Worm (Caenorhabditis elegans) whole organism, young adult: ENCODE results near the gene Y17G7B.22.

Experiments used
- B0019.2 ChIP-seq: fragments of 200-800 bp; sonication (Bioruptor generic); conservative IDR thresholded peaks from 2 replicates; pipeline ENCODE4 v1.3.6; 2022; ENCODE audit warnings: missing genetic modification reagents, missing genetic modification characterization, missing compliant biosample characterization
- B0035.1 ChIP-seq: sonication (generic microtip); optimal IDR thresholded peaks from 2 replicates; lab custom pipeline; 2016; ENCODE audit warnings: missing genetic modification characterization, mild to moderate bottlenecking, missing compliant biosample characterization, missing genotype, missing genetic modification reagents
- B0336.3 ChIP-seq: fragments of 200-800 bp; sonication (Bioruptor generic); IDR thresholded peaks from 2 replicates; pipeline ENCODE4 v1.3.6; 2022; ENCODE audit warnings: missing genetic modification characterization, missing compliant biosample characterization
- F33H1.4 ChIP-seq: fragments of 200-800 bp; sonication (Bioruptor generic); IDR thresholded peaks from 2 replicates; pipeline ENCODE4 v1.3.6; 2022; ENCODE audit warnings: missing genetic modification reagents, missing genetic modification characterization, missing compliant biosample characterization
- F49E8.2 ChIP-seq: sonication (generic microtip); optimal IDR thresholded peaks from 3 replicates; lab custom pipeline; 2017; ENCODE audit warnings: missing genetic modification characterization, mild to moderate bottlenecking, missing compliant biosample characterization, antibody characterized with exemption, moderate library complexity; ENCODE audit not compliant: insufficient read depth
- F52B5.7 ChIP-seq: sonication (generic microtip); optimal IDR thresholded peaks from 2 replicates; lab custom pipeline; 2016; ENCODE audit warnings: mild to moderate bottlenecking, missing genetic modification characterization, missing compliant biosample characterization
- F57A8.1 ChIP-seq: fragments of 200-800 bp; sonication (Bioruptor generic); optimal IDR thresholded peaks from 2 replicates; lab custom pipeline; 2018; ENCODE audit warnings: mild to moderate bottlenecking, missing genetic modification characterization, moderate library complexity, missing compliant biosample characterization
- F57C9.4 ChIP-seq: sonication (generic microtip); optimal IDR thresholded peaks from 2 replicates; lab custom pipeline; 2017; ENCODE audit warnings: mild to moderate bottlenecking, missing genetic modification characterization, missing compliant biosample characterization
- K11D2.4 ChIP-seq: fragments of 200-800 bp; sonication (Bioruptor generic); IDR thresholded peaks from 2 replicates; pipeline ENCODE4 v1.3.6; 2022; ENCODE audit warnings: missing genetic modification reagents, missing genetic modification characterization, missing compliant biosample characterization
- T26A5.8 ChIP-seq: sonication (generic microtip); optimal IDR thresholded peaks from 2 replicates; lab custom pipeline; 2016; ENCODE audit warnings: missing genetic modification characterization, missing compliant biosample characterization
- Y79H2A.3 ChIP-seq: fragments of 200-800 bp; sonication (Bioruptor generic); conservative IDR thresholded peaks from 2 replicates; pipeline ENCODE4 v1.3.6; 2022; ENCODE audit warnings: missing genetic modification reagents, missing genetic modification characterization, missing compliant biosample characterization
- ama-1 ChIP-seq, 3 experiments: fragments of 150-350 bp in 1 of 3; sonication (generic microtip) in 2 of 3; optimal IDR thresholded peaks; 2 replicates each; lab custom pipeline; 2014 to 2018; ENCODE audit warnings: missing biosample characterization in 2 of 3, missing genetic modification characterization in 2 of 3, missing genetic modification reagents in 2 of 3
- aptf-2 ChIP-seq: fragments of 200-800 bp; sonication (Bioruptor generic); conservative IDR thresholded peaks from 2 replicates; pipeline ENCODE4 v1.3.6; 2022; ENCODE audit warnings: missing genetic modification reagents, missing genetic modification characterization, missing compliant biosample characterization
- ccch-3 ChIP-seq: fragments of 200-800 bp; sonication (Bioruptor generic); optimal IDR thresholded peaks from 2 replicates; lab custom pipeline; 2018; ENCODE audit warnings: mild to moderate bottlenecking, missing genetic modification characterization, missing compliant biosample characterization
- cebp-1 ChIP-seq, 2 experiments: fragments of 200-800 bp in 1 of 2; sonication (Bioruptor generic) in 1 of 2; sonication (generic microtip) in 1 of 2; IDR thresholded peaks in 1 of 2; optimal IDR thresholded peaks in 1 of 2; 2 replicates each; pipeline versions ENCODE4 v1.3.6 to Lab custom; 2017 to 2022; ENCODE audit warnings: missing compliant biosample characterization in 2 of 2, missing genetic modification characterization in 2 of 2, mild to moderate bottlenecking in 1 of 2, missing genetic modification reagents in 1 of 2, moderate library complexity in 1 of 2
- ceh-79 ChIP-seq: sonication (generic microtip); optimal IDR thresholded peaks from 2 replicates; lab custom pipeline; 2017; ENCODE audit warnings: mild to moderate bottlenecking, missing genetic modification characterization, missing compliant biosample characterization
- chd-7 ChIP-seq: sonication (generic microtip); optimal IDR thresholded peaks from 2 replicates; lab custom pipeline; 2016; ENCODE audit warnings: mild to moderate bottlenecking, missing genetic modification characterization, moderate library complexity, missing compliant biosample characterization
- ets-4 ChIP-seq: fragments of 200-800 bp; sonication (Bioruptor generic); optimal IDR thresholded peaks from 2 replicates; lab custom pipeline; 2018; ENCODE audit warnings: mild to moderate bottlenecking, missing genetic modification characterization, missing compliant biosample characterization
- him-1 ChIP-seq: sonication (generic microtip); optimal IDR thresholded peaks from 2 replicates; lab custom pipeline; 2016; ENCODE audit warnings: missing genotype, missing genetic modification reagents, missing genetic modification characterization, missing compliant biosample characterization
- hlh-26 ChIP-seq: fragments of 200-800 bp; sonication (Bioruptor generic); conservative IDR thresholded peaks from 2 replicates; pipeline ENCODE4 v1.3.6; 2022; ENCODE audit warnings: missing genetic modification reagents, missing genetic modification characterization, missing compliant biosample characterization
- let-526 ChIP-seq: fragments of 200-800 bp; sonication (Bioruptor generic); IDR thresholded peaks from 2 replicates; pipeline ENCODE4 v1.3.6; 2022; ENCODE audit warnings: missing genetic modification reagents, missing genetic modification characterization, missing compliant biosample characterization
- let-607 ChIP-seq, 2 experiments: fragments of 200-800 bp in 1 of 2; sonication (Bioruptor generic) in 1 of 2; sonication (generic microtip) in 1 of 2; optimal IDR thresholded peaks; 2 replicates each; lab custom pipeline; 2016 to 2018; ENCODE audit warnings: mild to moderate bottlenecking in 2 of 2, missing compliant biosample characterization in 2 of 2, missing genetic modification characterization in 2 of 2, moderate library complexity in 2 of 2, missing genotype in 1 of 2
- madf-3 ChIP-seq: fragments of 200-800 bp; sonication (Bioruptor generic); IDR thresholded peaks from 2 replicates; pipeline ENCODE4 v1.3.6; 2022; ENCODE audit warnings: missing genetic modification reagents, missing genetic modification characterization, missing compliant biosample characterization
- madf-6 ChIP-seq: fragments of 200-800 bp; sonication (Bioruptor generic); IDR thresholded peaks from 2 replicates; pipeline ENCODE4 v1.3.6; 2022; ENCODE audit warnings: missing genetic modification reagents, missing genetic modification characterization, missing compliant biosample characterization
- nhr-27 ChIP-seq: fragments of 200-800 bp; sonication (Bioruptor generic); optimal IDR thresholded peaks from 2 replicates; lab custom pipeline; 2018; ENCODE audit warnings: mild to moderate bottlenecking, missing genetic modification characterization, moderate library complexity, missing compliant biosample characterization
- rcor-1 ChIP-seq: fragments of 200-800 bp; sonication (Bioruptor generic); IDR thresholded peaks from 2 replicates; pipeline ENCODE4 v1.3.6; 2022; ENCODE audit warnings: missing genetic modification reagents, missing genetic modification characterization, missing compliant biosample characterization
- repo-1 ChIP-seq: sonication (generic microtip); optimal IDR thresholded peaks from 2 replicates; lab custom pipeline; 2017; ENCODE audit warnings: mild to moderate bottlenecking, missing genetic modification characterization, missing compliant biosample characterization
- tbx-9 ChIP-seq: sonication (generic microtip); optimal IDR thresholded peaks from 2 replicates; lab custom pipeline; 2016; ENCODE audit warnings: borderline replicate concordance, missing genetic modification characterization, inconsistent platforms, missing compliant biosample characterization
- tlf-1 ChIP-seq: fragments of 200-800 bp; sonication (Bioruptor generic); optimal IDR thresholded peaks from 2 replicates; lab custom pipeline; 2018; ENCODE audit warnings: mild to moderate bottlenecking, missing genetic modification characterization, missing compliant biosample characterization
- zim-3 ChIP-seq: sonication (generic microtip); optimal IDR thresholded peaks from 2 replicates; lab custom pipeline; 2017; ENCODE audit warnings: mild to moderate bottlenecking, missing genetic modification characterization, moderate library complexity, missing compliant biosample characterization
- ztf-22 ChIP-seq: fragments of 200-800 bp; sonication (Bioruptor generic); optimal IDR thresholded peaks from 2 replicates; lab custom pipeline; 2018; ENCODE audit warnings: mild to moderate bottlenecking, missing genetic modification characterization, moderate library complexity, missing compliant biosample characterization
- ztf-26 ChIP-seq: sonication (generic microtip); optimal IDR thresholded peaks from 2 replicates; lab custom pipeline; 2017; ENCODE audit warnings: missing genetic modification characterization, missing compliant biosample characterization
- ztf-28 ChIP-seq: fragments of 200-800 bp; sonication (Bioruptor generic); IDR thresholded peaks from 2 replicates; pipeline ENCODE4 v1.3.6; 2022; ENCODE audit warnings: missing genetic modification reagents, missing genetic modification characterization, missing compliant biosample characterization
- ztf-6 ChIP-seq: fragments of 200-800 bp; sonication (Bioruptor generic); IDR thresholded peaks from 2 replicates; pipeline ENCODE4 v1.3.6; 2022; ENCODE audit warnings: missing genetic modification reagents, missing genetic modification characterization, missing compliant biosample characterization

The Y17G7B.22 gene

DNA sequence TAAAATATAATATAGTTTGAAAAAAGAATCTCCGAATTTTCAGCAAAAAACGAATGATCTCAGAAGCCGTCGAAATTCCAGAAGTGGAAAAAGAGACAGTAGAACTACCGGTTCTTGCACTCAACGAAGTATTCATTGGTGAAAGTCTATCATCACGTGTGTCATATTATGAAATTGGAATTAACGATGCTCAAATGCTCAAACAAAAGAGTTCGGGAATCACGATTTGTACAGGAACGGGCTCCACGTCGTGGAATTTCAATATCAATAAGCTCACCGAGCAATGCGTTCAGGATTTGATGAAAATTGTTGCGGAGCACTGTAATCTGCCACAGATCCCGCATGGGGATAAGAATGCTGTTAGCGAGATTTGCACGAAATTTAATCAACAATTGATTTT lies 9.5 kb upstream of the Y17G7B.22 start (continued):
- TF ChIP-seq ceh-79 (tag; lab: Kevin White, UChicago) (peak; percentile 25), madf-6 (GFP tag; lab: Robert Waterston, UW) (peak; percentile 17; the same call in 1 of the 2 replicates), F49E8.2 (tag; lab: Kevin White, UChicago) (no peak), Y79H2A.3 (GFP tag; lab: Robert Waterston, UW) (no peak), F33H1.4 (GFP tag; lab: Robert Waterston, UW) (no peak), B0019.2 (no peak), T26A5.8 (tag; lab: Kevin White, UChicago) (no peak), B0035.1 (tag; lab: Kevin White, UChicago) (no peak), F57A8.1 (GFP tag; lab: Kevin White, UChicago) (no peak), zim-3 (peak; percentile 41), hlh-26 (no peak), let-607 (tag; optimal IDR thresholded peaks at IDR 0.05; lab: Kevin White, UChicago) (no peak), ztf-6 (GFP tag; lab: Robert Waterston, UW) (no peak), nhr-27 (tag; lab: Kevin White, UChicago) (no peak), tbx-9 (no peak), tlf-1 (GFP tag; lab: Kevin White, UChicago) (no peak), B0336.3 (0 out of 2 replicates have a peak, but pooled peaks have one; percentile 21), chd-7 (peak; percentile 54), cebp-1 (GFP tag; IDR thresholded peaks at IDR 0.05; lab: Robert Waterston, UW) (peak; percentile 63; the same call in 1 of the 2 replicates), cebp-1 (tag; optimal IDR thresholded peaks at IDR 0.05; lab: Kevin White, UChicago) (peak; percentile 56), ztf-22 (no peak), F52B5.7 (tag; lab: Kevin White, UChicago) (peak; percentile 36), ets-4 (GFP tag; lab: Kevin White, UChicago) (no peak), F57C9.4 (tag; lab: Kevin White, UChicago) (peak; percentile 47)

DNA sequence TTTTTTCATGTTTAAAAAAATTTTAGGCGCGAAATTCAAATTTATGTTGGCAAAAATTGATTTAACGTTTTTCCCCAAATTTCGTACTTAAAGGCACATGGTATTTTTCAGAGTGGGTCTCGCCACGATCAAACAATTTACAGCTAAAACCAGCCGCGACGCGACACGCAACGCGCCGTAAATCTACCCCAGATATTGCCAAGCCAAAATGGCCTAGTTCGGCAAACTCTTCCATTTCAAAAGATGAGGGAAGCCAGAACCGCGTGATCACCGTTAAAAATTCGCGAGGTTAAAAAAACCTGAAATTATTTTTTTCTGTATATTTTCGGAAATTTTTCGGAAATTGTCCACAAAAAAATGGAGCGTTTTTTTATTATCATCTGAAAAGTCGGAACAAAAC lies 8.0 kb upstream of the Y17G7B.22 start:
- TF ChIP-seq him-1: peak; percentile 78
- TF ChIP-seq ztf-28 (GFP tag; lab: Robert Waterston, UW): 0 out of 2 replicates have a peak, but pooled peaks have one; percentile 31
- no peak for TF ChIP-seq aptf-2 (GFP tag; lab: Robert Waterston, UW)
- no peak for TF ChIP-seq cebp-1 (GFP tag; IDR thresholded peaks at IDR 0.05; lab: Robert Waterston, UW)
- TF ChIP-seq cebp-1 (tag; optimal IDR thresholded peaks at IDR 0.05; lab: Kevin White, UChicago): peak; percentile 58
- TF ChIP-seq ztf-26: peak; percentile 32
- TF ChIP-seq tlf-1 (GFP tag; lab: Kevin White, UChicago): peak; percentile 3
- peak; percentile 27; the same call in 1 of the 2 replicates for TF ChIP-seq K11D2.4 (GFP tag; lab: Robert Waterston, UW)
- TF ChIP-seq repo-1 (tag; lab: Kevin White, UChicago): peak; percentile 47
- peak; percentile 9 for TF ChIP-seq zim-3
- TF ChIP-seq madf-3 (GFP tag; lab: Robert Waterston, UW): peak; percentile 85
- 0 out of 2 replicates have a peak, but pooled peaks have one; percentile 9 for TF ChIP-seq let-526 (GFP tag; lab: Robert Waterston, UW)
- peak; percentile 26 for TF ChIP-seq ama-1 (optimal IDR thresholded peaks at IDR 0.05; lab: Kevin White, UChicago)
- TF ChIP-seq ama-1 (GFP tag; optimal IDR thresholded peaks at IDR 0.05; lab: Kevin White, UChicago): no peak
- TF ChIP-seq ztf-6 (GFP tag; lab: Robert Waterston, UW): no peak
- TF ChIP-seq ccch-3 (GFP tag; lab: Kevin White, UChicago): no peak

DNA sequence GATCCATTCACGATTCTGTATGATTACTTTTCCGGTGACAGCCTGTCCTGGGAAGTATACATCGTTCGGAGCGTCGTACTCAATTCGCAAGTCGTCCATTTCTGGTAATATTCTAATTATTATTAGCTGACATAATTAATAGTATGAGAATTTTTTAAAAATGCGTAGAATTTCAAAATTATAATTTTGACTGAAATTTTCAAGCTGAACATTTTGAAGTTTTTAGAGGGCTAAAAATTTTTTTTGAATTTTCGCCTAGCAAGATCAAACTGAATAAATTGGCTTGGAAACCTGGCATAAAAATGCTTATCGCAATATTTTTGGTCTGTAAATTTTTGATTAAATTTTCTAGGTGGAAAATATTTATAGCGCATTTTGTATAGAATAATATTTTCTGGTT lies 5.3 kb upstream of the Y17G7B.22 start, which contains the start of gene arrd-7:
Gene arrd-7 (minus strand): TSS at position 101 of the 400 bp plus-strand sequence.
- no peak for TF ChIP-seq rcor-1 (GFP tag; lab: Robert Waterston, UW)
